Fruit fly (Drosophila melanogaster) whole organism, embryonic: ENCODE data around the gene CG13920.

Experiments used
- Ada2b ChIP-seq: fragments of 200-800 bp; sonication (Bioruptor generic); IDR thresholded peaks from 2 replicates; pipeline ENCODE4 v1.3.6; 2022; ENCODE audit warnings: missing biosample characterization, missing genetic modification characterization
- Asciz ChIP-seq: fragments of 200-800 bp; sonication (Bioruptor generic); optimal IDR thresholded peaks from 2 replicates; lab custom pipeline; 2017; ENCODE audit warnings: missing biosample characterization, mild to moderate bottlenecking, missing genetic modification characterization, missing genetic modification reagents
- Awh ChIP-seq: fragments of 200-800 bp; sonication (Bioruptor generic); IDR thresholded peaks from 2 replicates; pipeline ENCODE4, ENCODE4 v1.3.6; 2022; ENCODE audit warnings: missing biosample characterization, missing genetic modification characterization
- CG11085 ChIP-seq: fragments of 200-800 bp; sonication (Bioruptor generic); IDR thresholded peaks from 2 replicates; pipeline ENCODE4 v1.3.6; 2022; ENCODE audit warnings: missing biosample characterization, missing genetic modification characterization
- CG11696 ChIP-seq: fragments of 200-800 bp; sonication (Bioruptor generic); IDR thresholded peaks from 2 replicates; pipeline ENCODE4 v1.3.6; 2022; ENCODE audit warnings: missing biosample characterization, missing genetic modification characterization
- CG12071 ChIP-seq: fragments of 200-800 bp; sonication (Bioruptor generic); optimal IDR thresholded peaks from 3 replicates; lab custom pipeline; 2018; ENCODE audit warnings: missing biosample characterization, mild to moderate bottlenecking, missing genetic modification characterization
- CG17328 ChIP-seq: fragments of 200-800 bp; sonication (Bioruptor generic); IDR thresholded peaks from 2 replicates; pipeline ENCODE4 v1.3.6; 2022; ENCODE audit warnings: missing biosample characterization, missing genetic modification characterization
- CG18619 ChIP-seq: fragments of 200-800 bp; sonication (Bioruptor generic); optimal IDR thresholded peaks from 3 replicates; lab custom pipeline; 2017; ENCODE audit warnings: missing biosample characterization, mild to moderate bottlenecking, missing genetic modification characterization
- CG18764 ChIP-seq: fragments of 200-800 bp; sonication (Bioruptor generic); optimal IDR thresholded peaks from 3 replicates; lab custom pipeline; 2016; ENCODE audit warnings: missing biosample characterization, missing genetic modification characterization
- CG2199 ChIP-seq: fragments of 200-800 bp; sonication (Bioruptor generic); IDR thresholded peaks from 3 replicates; pipeline ENCODE4 v1.3.6; 2022; ENCODE audit warnings: missing biosample characterization, missing genetic modification characterization
- CG2202 ChIP-seq: fragments of 200-800 bp; sonication (Bioruptor generic); optimal IDR thresholded peaks from 2 replicates; lab custom pipeline; 2018; ENCODE audit warnings: missing biosample characterization, mild to moderate bottlenecking, missing genetic modification characterization
- CG31365 ChIP-seq: fragments of 200-800 bp; sonication (Bioruptor generic); optimal IDR thresholded peaks from 2 replicates; lab custom pipeline; 2018; ENCODE audit warnings: missing biosample characterization, mild to moderate bottlenecking, missing genetic modification characterization
- CG3407 ChIP-seq: fragments of 200-800 bp; sonication (Bioruptor generic); optimal IDR thresholded peaks from 2 replicates; lab custom pipeline; 2018; ENCODE audit warnings: missing biosample characterization, mild to moderate bottlenecking, missing genetic modification characterization
- CG4328 ChIP-seq: fragments of 200-800 bp; sonication (Bioruptor generic); optimal IDR thresholded peaks from 3 replicates; lab custom pipeline; 2017; ENCODE audit warnings: missing biosample characterization, missing genetic modification reagents, missing genetic modification characterization
- CG4854 ChIP-seq: fragments of 200-800 bp; sonication (Bioruptor generic); optimal IDR thresholded peaks from 2 replicates; lab custom pipeline; 2016; ENCODE audit warnings: missing biosample characterization, missing genetic modification characterization, inconsistent platforms
- CG6765 ChIP-seq: fragments of 200-800 bp; sonication (Bioruptor generic); optimal IDR thresholded peaks from 3 replicates; lab custom pipeline; 2017; ENCODE audit warnings: missing biosample characterization, mild to moderate bottlenecking, missing genetic modification characterization
- CG7271 ChIP-seq: fragments of 200-800 bp; sonication (Bioruptor generic); optimal IDR thresholded peaks from 2 replicates; lab custom pipeline; 2018; ENCODE audit warnings: missing biosample characterization, mild to moderate bottlenecking, missing genetic modification characterization, moderate library complexity
- CG8765 ChIP-seq: fragments of 200-800 bp; sonication (Bioruptor generic); IDR thresholded peaks from 2 replicates; pipeline ENCODE4 v1.3.6; 2022; ENCODE audit warnings: missing biosample characterization, missing genetic modification characterization
- D19B ChIP-seq: fragments of 200-800 bp; sonication (Bioruptor generic); optimal IDR thresholded peaks from 2 replicates; lab custom pipeline; 2017; ENCODE audit warnings: missing biosample characterization, mild to moderate bottlenecking, missing genetic modification characterization
- Dad ChIP-seq: fragments of 200-800 bp; sonication (Bioruptor generic); optimal IDR thresholded peaks from 3 replicates; lab custom pipeline; 2016; ENCODE audit warnings: missing biosample characterization, missing genetic modification characterization
- Ets65A ChIP-seq: fragments of 200-800 bp; sonication (Bioruptor generic); peaks from one replicate; lab custom pipeline; 2016; ENCODE audit warnings: missing biosample characterization, missing genetic modification characterization
- MTF-1 ChIP-seq: fragments of 200-800 bp; sonication (Bioruptor generic); optimal IDR thresholded peaks from 2 replicates; lab custom pipeline; 2018; ENCODE audit warnings: missing biosample characterization, mild to moderate bottlenecking, missing genetic modification characterization, borderline replicate concordance
- Oli ChIP-seq: fragments of 200-800 bp; sonication (Bioruptor generic); optimal IDR thresholded peaks from 2 replicates; lab custom pipeline; 2018; ENCODE audit warnings: missing biosample characterization, mild to moderate bottlenecking, missing genetic modification characterization, moderate library complexity
- Six4 ChIP-seq: fragments of 200-800 bp; sonication (Bioruptor generic); optimal IDR thresholded peaks from 2 replicates; lab custom pipeline; 2016; ENCODE audit warnings: missing biosample characterization, missing genetic modification characterization
- Sox100B ChIP-seq: fragments of 200-800 bp; sonication (Bioruptor generic); optimal IDR thresholded peaks from 3 replicates; lab custom pipeline; 2018; ENCODE audit warnings: missing biosample characterization, mild to moderate bottlenecking, missing genetic modification characterization
- Usf ChIP-seq: fragments of 200-800 bp; sonication (Bioruptor generic); optimal IDR thresholded peaks from 2 replicates; lab custom pipeline; 2017; ENCODE audit warnings: missing genotype, missing biosample characterization, missing genetic modification characterization
- abd-A ChIP-seq: fragments of 200-800 bp; sonication (Bioruptor generic); optimal IDR thresholded peaks from 3 replicates; lab custom pipeline; 2019; ENCODE audit warnings: missing biosample characterization, mild to moderate bottlenecking, missing genetic modification characterization, moderate library complexity
- az2 ChIP-seq: fragments of 200-800 bp; sonication (Bioruptor generic); optimal IDR thresholded peaks from 3 replicates; lab custom pipeline; 2016; ENCODE audit warnings: missing biosample characterization, missing genetic modification characterization
- chif ChIP-seq, 2 experiments: fragments of 200-800 bp; sonication (Bioruptor generic); optimal IDR thresholded peaks; 3 replicates each; lab custom pipeline; 2016; ENCODE audit warnings: missing biosample characterization in 2 of 2, missing genetic modification characterization in 2 of 2
- chm ChIP-seq: fragments of 200-800 bp; sonication (Bioruptor generic); IDR thresholded peaks from 2 replicates; pipeline ENCODE4 v1.3.6; 2022; ENCODE audit warnings: missing biosample characterization, missing genetic modification characterization
- ci ChIP-seq: fragments of 200-800 bp; sonication (Bioruptor generic); IDR thresholded peaks from 3 replicates; pipeline ENCODE4 v1.3.6; 2022; ENCODE audit warnings: missing biosample characterization, missing genetic modification characterization
- croc ChIP-seq: fragments of 200-800 bp; sonication (Bioruptor generic); conservative IDR thresholded peaks from 3 replicates; pipeline ENCODE4 v1.3.6; 2022; ENCODE audit warnings: missing biosample characterization, missing genetic modification characterization
- disco-r ChIP-seq: fragments of 200-800 bp; sonication (Bioruptor generic); optimal IDR thresholded peaks from 2 replicates; lab custom pipeline; 2016; ENCODE audit warnings: missing biosample characterization, missing genetic modification characterization
- eyg ChIP-seq: fragments of 200-800 bp; sonication (Bioruptor generic); optimal IDR thresholded peaks from 3 replicates; lab custom pipeline; 2016; ENCODE audit warnings: missing biosample characterization, missing genetic modification characterization
- fd64A ChIP-seq: fragments of 200-800 bp; sonication (Bioruptor generic); optimal IDR thresholded peaks from 3 replicates; lab custom pipeline; 2018; ENCODE audit warnings: missing biosample characterization, mild to moderate bottlenecking, missing genetic modification characterization
- ftz-f1 ChIP-seq: fragments of 200-800 bp; sonication (Bioruptor generic); optimal IDR thresholded peaks from 2 replicates; lab custom pipeline; 2016; ENCODE audit warnings: missing biosample characterization, missing genetic modification characterization
- gt ChIP-seq: fragments of 200-800 bp; sonication (Bioruptor generic); IDR thresholded peaks from 2 replicates; pipeline ENCODE4 v1.3.6; 2022; ENCODE audit warnings: missing biosample characterization, missing genetic modification characterization
- h ChIP-seq: fragments of >200 bp; optimal IDR thresholded peaks from 2 replicates; lab custom pipeline; 2017
- kay ChIP-seq: fragments of 200-800 bp; sonication (Bioruptor generic); optimal IDR thresholded peaks from 2 replicates; lab custom pipeline; 2016; ENCODE audit warnings: missing biosample characterization, missing genetic modification characterization
- lab ChIP-seq: fragments of 200-800 bp; sonication (Bioruptor generic); optimal IDR thresholded peaks from 3 replicates; lab custom pipeline; 2017; ENCODE audit warnings: missing biosample characterization, missing genetic modification characterization, mild to moderate bottlenecking, moderate library complexity, missing genetic modification reagents
- lov ChIP-seq, 2 experiments: fragments of 200-800 bp in 1 of 2; fragments of >200 bp in 1 of 2; sonication (Bioruptor generic) in 1 of 2; IDR thresholded peaks in 1 of 2; optimal IDR thresholded peaks in 1 of 2; 2 replicates in 1 of 2; 3 replicates in 1 of 2; pipeline versions ENCODE4 v1.3.6 to Lab custom; 2017 to 2022; ENCODE audit warnings: missing biosample characterization in 1 of 2, missing genetic modification characterization in 1 of 2
- nau ChIP-seq: fragments of 200-800 bp; sonication (Bioruptor generic); optimal IDR thresholded peaks from 3 replicates; lab custom pipeline; 2017; ENCODE audit warnings: missing biosample characterization, mild to moderate bottlenecking, missing genetic modification characterization, missing genetic modification reagents
- pnt ChIP-seq: fragments of 200-800 bp; sonication (Bioruptor generic); optimal IDR thresholded peaks from 3 replicates; lab custom pipeline; 2016; ENCODE audit warnings: missing biosample characterization, missing genetic modification characterization
- pum ChIP-seq: fragments of 200-800 bp; sonication (Bioruptor generic); optimal IDR thresholded peaks from 2 replicates; lab custom pipeline; 2016; ENCODE audit warnings: missing biosample characterization, missing genetic modification characterization
- sc ChIP-seq, 3 experiments: fragments of >200 bp in 2 of 3; fragments of 200-800 bp in 1 of 3; sonication (Bioruptor generic) in 1 of 3; optimal IDR thresholded peaks; 2 replicates in 2 of 3; 3 replicates in 1 of 3; lab custom pipeline; 2017; ENCODE audit warnings: mild to moderate bottlenecking in 1 of 3, missing biosample characterization in 1 of 3, missing genetic modification characterization in 1 of 3, missing genetic modification reagents in 1 of 3
- schlank ChIP-seq: fragments of 200-800 bp; sonication (Bioruptor generic); optimal IDR thresholded peaks from 2 replicates; lab custom pipeline; 2018; ENCODE audit warnings: missing biosample characterization, mild to moderate bottlenecking, missing genetic modification characterization
- tgo ChIP-seq: fragments of 200-800 bp; sonication (Bioruptor generic); IDR thresholded peaks from 3 replicates; pipeline ENCODE4 v1.3.6; 2022; ENCODE audit warnings: missing biosample characterization, missing genetic modification characterization
- twi ChIP-seq: fragments of 200-800 bp; optimal IDR thresholded peaks from 2 replicates; lab custom pipeline; 2019; ENCODE audit warnings: missing biosample characterization, mild to moderate bottlenecking, missing genetic modification characterization, moderate library complexity
- zen ChIP-seq: fragments of 200-800 bp; sonication (Bioruptor generic); optimal IDR thresholded peaks from 3 replicates; lab custom pipeline; 2018; ENCODE audit warnings: missing biosample characterization, mild to moderate bottlenecking, missing genetic modification characterization, moderate library complexity

The CG13920 gene

dm6 chr3L:1690727-1691413, 42.1 kb downstream of the CG13920 start (continued):
- TF ChIP-seq disco-r (GFP tag; lab: Kevin White, UChicago) (no peak), Dad (GFP tag; lab: Kevin White, UChicago) (peak; percentile 27), ftz-f1 (GFP tag; lab: Kevin White, UChicago) (no peak), CG2202 (peak; percentile 36), MTF-1 (peak; percentile 62), twi (tag; lab: Kevin White, UChicago) (no peak), nau (GFP tag; lab: Kevin White, UChicago) (no peak), lab (peak; percentile 68), sc (optimal IDR thresholded peaks at IDR 0.05; lab: Kevin White, UChicago) (no peak), sc (GFP tag; optimal IDR thresholded peaks at IDR 0.05; lab: Kevin White, UChicago) (peak; percentile 46), Sox100B (peak; percentile 36), az2 (GFP tag; lab: Kevin White, UChicago) (peak; percentile 30), CG4854 (GFP tag; lab: Kevin White, UChicago) (no peak), CG11085 (GFP tag; lab: Robert Waterston, UW) (no peak), kay (GFP tag; lab: Kevin White, UChicago) (peak; percentile 9), CG11696 (GFP tag; lab: Robert Waterston, UW) (no peak), fd64A (peak; percentile 61), Oli (tag; lab: Kevin White, UChicago) (peak; percentile 8), ci (GFP tag; lab: Robert Waterston, UW) (peak; percentile 58), eyg (GFP tag; lab: Kevin White, UChicago) (no peak), Awh (GFP tag; lab: Robert Waterston, UW) (peak; percentile 33; the same call in 1 of the 2 replicates), CG8765 (GFP tag; lab: Robert Waterston, UW) (peak; percentile 22; the same call in 1 of the 2 replicates), CG12071 (peak; percentile 70), D19B (no peak), Ets65A (GFP tag; lab: Kevin White, UChicago) (peak; percentile 75), pum (GFP tag; lab: Kevin White, UChicago) (peak; percentile 30), pnt (peak; percentile 7), schlank (no peak), CG17328 (GFP tag; lab: Robert Waterston, UW) (peak; percentile 50), CG6765 (peak; percentile 6), CG3407 (GFP tag; lab: Kevin White, UChicago) (peak; percentile 57), chif (GFP tag; optimal IDR thresholded peaks at IDR 0.05; lab: Kevin White, UChicago) (peak in 1 of 2 experiments; percentile 30), CG18764 (GFP tag; lab: Kevin White, UChicago) (no peak), CG18619 (GFP tag; lab: Kevin White, UChicago) (peak; percentile 5), croc (GFP tag; lab: Robert Waterston, UW) (peak; percentile 44; the same call in 2 of the 3 replicates), CG31365 (tag; lab: Kevin White, UChicago) (peak; percentile 15), Six4 (GFP tag; lab: Kevin White, UChicago) (no peak), Asciz (peak; percentile 58), abd-A (tag; lab: Kevin White, UChicago) (no peak), zen (peak; percentile 17), CG7271 (no peak), CG4328 (GFP tag; lab: Kevin White, UChicago) (peak; percentile 42), h (lab: Kevin White, UChicago) (no peak), chm (GFP tag; lab: Robert Waterston, UW) (peak; percentile 10; the same call in 1 of the 2 replicates), CG2199 (GFP tag; lab: Robert Waterston, UW) (no peak), gt (GFP tag; lab: Robert Waterston, UW) (peak; percentile 30; the same call in 1 of the 2 replicates), tgo (GFP tag; lab: Robert Waterston, UW) (peak; percentile 18; the same call in 1 of the 3 replicates), Ada2b (GFP tag; lab: Robert Waterston, UW) (no peak), lov (optimal IDR thresholded peaks at IDR 0.05; lab: Kevin White, UChicago) (no peak), lov (GFP tag; IDR thresholded peaks at IDR 0.05; lab: Robert Waterston, UW) (no peak), Usf (GFP tag; lab: Kevin White, UChicago) (no peak)
